Worm (Caenorhabditis elegans) whole organism, late embryonic: ENCODE data around the gene atgp-2.

ENCODE experiments used
- K09A11.1 ChIP-seq: sonication (generic microtip); optimal IDR thresholded peaks from 2 replicates; lab custom pipeline; 2017; ENCODE audit warnings: antibody characterized with exemption, mild to moderate bottlenecking, missing genetic modification characterization, missing compliant biosample characterization; ENCODE audit not compliant: insufficient read depth
- fkh-10 ChIP-seq: fragments of 150-350 bp; optimal IDR thresholded peaks from 2 replicates; lab custom pipeline; 2014; ENCODE audit warnings: missing biosample characterization, missing genetic modification reagents, missing genetic modification characterization
- nfya-1 ChIP-seq: sonication (generic microtip); optimal IDR thresholded peaks from 2 replicates; lab custom pipeline; 2017; ENCODE audit warnings: missing genetic modification characterization, mild to moderate bottlenecking, missing compliant biosample characterization, antibody characterized with exemption, moderate library complexity
- nhr-11 ChIP-seq: fragments of 150-350 bp; optimal IDR thresholded peaks from 2 replicates; lab custom pipeline; 2014; ENCODE audit warnings: missing biosample characterization, missing genetic modification characterization
- pag-3 ChIP-seq: sonication (generic microtip); optimal IDR thresholded peaks from 2 replicates; lab custom pipeline; 2016; ENCODE audit warnings: missing compliant biosample characterization, missing genetic modification characterization, borderline replicate concordance
- pha-4 ChIP-seq: fragments of 150-350 bp; optimal IDR thresholded peaks from 2 replicates; lab custom pipeline; 2018; ENCODE audit warnings: missing biosample characterization, missing genetic modification reagents, missing genetic modification characterization
- pros-1 ChIP-seq: fragments of 150-350 bp; optimal IDR thresholded peaks from 2 replicates; lab custom pipeline; 2014; ENCODE audit warnings: missing biosample characterization, missing genetic modification reagents, missing genetic modification characterization
- sdc-2 ChIP-seq: sonication (generic microtip); optimal IDR thresholded peaks from 2 replicates; lab custom pipeline; 2016; ENCODE audit warnings: missing genotype, missing genetic modification characterization, missing compliant biosample characterization
- syd-9 ChIP-seq: sonication (generic microtip); optimal IDR thresholded peaks from 2 replicates; lab custom pipeline; 2016; ENCODE audit warnings: mild to moderate bottlenecking, missing genetic modification characterization, moderate library complexity, missing compliant biosample characterization
- unc-3 ChIP-seq, 2 experiments: fragments of 200-800 bp in 1 of 2; sonication (Bioruptor generic) in 1 of 2; sonication (generic microtip) in 1 of 2; conservative IDR thresholded peaks in 1 of 2; optimal IDR thresholded peaks in 1 of 2; 2 replicates each; pipeline versions ENCODE4 v1.3.6 to Lab custom; 2016 to 2022; ENCODE audit warnings: missing compliant biosample characterization in 2 of 2, missing genetic modification characterization in 2 of 2, missing genetic modification reagents in 1 of 2

DNA sequence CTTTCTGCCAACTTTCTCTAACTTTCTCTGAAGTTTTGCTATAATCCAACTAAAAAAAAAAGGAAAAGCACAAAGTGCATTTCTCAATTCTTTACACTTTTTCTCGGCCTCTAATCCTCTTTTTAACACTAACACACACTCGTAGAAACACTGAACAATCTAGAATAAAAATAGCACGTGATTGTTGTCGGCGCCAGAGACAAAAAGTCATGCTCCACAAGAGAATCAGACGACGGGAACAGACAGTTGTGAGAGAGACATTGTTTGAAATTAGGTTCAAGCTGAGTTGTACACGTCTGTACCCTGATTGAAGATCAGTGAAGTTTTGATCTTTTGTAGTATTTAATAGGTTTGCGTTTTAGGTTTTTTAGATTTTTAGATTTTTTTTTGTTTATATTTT, 45.5 kb downstream of the atgp-2 start:
- no peak for TF ChIP-seq syd-9 (tag; lab: Kevin White, UChicago)
- no peak for TF ChIP-seq pha-4 (tag; lab: Kevin White, UChicago)
- no peak for TF ChIP-seq K09A11.1 (tag; lab: Kevin White, UChicago)
- TF ChIP-seq nfya-1 (tag; lab: Kevin White, UChicago): no peak
- no peak for TF ChIP-seq nhr-11
- TF ChIP-seq sdc-2: no peak
- TF ChIP-seq pag-3 (tag; lab: Kevin White, UChicago): no peak
- TF ChIP-seq fkh-10 (GFP tag; lab: Kevin White, UChicago): no peak
- no peak for TF ChIP-seq pros-1
- no peak for TF ChIP-seq unc-3 (GFP tag; conservative IDR thresholded peaks at IDR 0.05; lab: Robert Waterston, UW)
- TF ChIP-seq unc-3 (tag; optimal IDR thresholded peaks at IDR 0.05; lab: Kevin White, UChicago): no peak
